Worm (Caenorhabditis elegans) whole organism, late embryonic: ENCODE measurements around the gene F57B9.1.

Source experiments
- K09A11.1 ChIP-seq: sonication (generic microtip); optimal IDR thresholded peaks from 2 replicates; lab custom pipeline; 2017; ENCODE audit warnings: antibody characterized with exemption, mild to moderate bottlenecking, missing genetic modification characterization, missing compliant biosample characterization; ENCODE audit not compliant: insufficient read depth
- ets-4 ChIP-seq: sonication (generic microtip); optimal IDR thresholded peaks from 2 replicates; lab custom pipeline; 2016; ENCODE audit warnings: missing genetic modification characterization, missing compliant biosample characterization
- nhr-11 ChIP-seq: fragments of 150-350 bp; optimal IDR thresholded peaks from 2 replicates; lab custom pipeline; 2014; ENCODE audit warnings: missing biosample characterization, missing genetic modification characterization
- pros-1 ChIP-seq: fragments of 150-350 bp; optimal IDR thresholded peaks from 2 replicates; lab custom pipeline; 2014; ENCODE audit warnings: missing biosample characterization, missing genetic modification reagents, missing genetic modification characterization
- sox-2 ChIP-seq: fragments of 200-800 bp; sonication (Bioruptor generic); IDR thresholded peaks from 2 replicates; pipeline ENCODE4 v1.3.6; 2022; ENCODE audit warnings: missing genetic modification reagents, missing genetic modification characterization, missing compliant biosample characterization
- tbx-2 ChIP-seq: sonication (generic microtip); optimal IDR thresholded peaks from 2 replicates; lab custom pipeline; 2016; ENCODE audit warnings: missing genetic modification characterization, missing compliant biosample characterization
- unc-42 ChIP-seq: sonication (generic microtip); optimal IDR thresholded peaks from 2 replicates; lab custom pipeline; 2016; ENCODE audit warnings: missing genotype, missing genetic modification characterization, missing compliant biosample characterization
- unc-55 ChIP-seq: sonication (generic microtip); optimal IDR thresholded peaks from 2 replicates; lab custom pipeline; 2017; ENCODE audit warnings: missing biosample characterization, missing genetic modification reagents, missing genetic modification characterization

ce11 chrIII:6946382-6946781, 15.5 kb upstream of the F57B9.1 start, which contains the start of gene let-711:
- TF ChIP-seq ets-4 (no peak), nhr-11 (tag; lab: Kevin White, UChicago) (no peak), K09A11.1 (no peak), tbx-2 (no peak), unc-42 (no peak), unc-55 (no peak), pros-1 (tag; lab: Kevin White, UChicago) (no peak), sox-2 (GFP tag; lab: Robert Waterston, UW) (no peak)
